Worm (Caenorhabditis elegans) whole organism, late embryonic: ENCODE data around the gene oef-1.
"Not testable (repeated sequence)": the region's sequence is repeated elsewhere in the genome, so short reads cannot be mapped to it uniquely, and the experiment has no call there.

Experiments
- nhr-11 ChIP-seq: fragments of 150-350 bp; optimal IDR thresholded peaks from 2 replicates; lab custom pipeline; 2014; ENCODE audit warnings: missing biosample characterization, missing genetic modification characterization
- npax-4 ChIP-seq: sonication (generic microtip); optimal IDR thresholded peaks from 2 replicates; lab custom pipeline; 2016; ENCODE audit warnings: missing genetic modification characterization, missing compliant biosample characterization
- pax-1 ChIP-seq: fragments of 150-350 bp; optimal IDR thresholded peaks from 2 replicates; lab custom pipeline; 2014; ENCODE audit warnings: missing biosample characterization, missing genetic modification characterization

DNA sequence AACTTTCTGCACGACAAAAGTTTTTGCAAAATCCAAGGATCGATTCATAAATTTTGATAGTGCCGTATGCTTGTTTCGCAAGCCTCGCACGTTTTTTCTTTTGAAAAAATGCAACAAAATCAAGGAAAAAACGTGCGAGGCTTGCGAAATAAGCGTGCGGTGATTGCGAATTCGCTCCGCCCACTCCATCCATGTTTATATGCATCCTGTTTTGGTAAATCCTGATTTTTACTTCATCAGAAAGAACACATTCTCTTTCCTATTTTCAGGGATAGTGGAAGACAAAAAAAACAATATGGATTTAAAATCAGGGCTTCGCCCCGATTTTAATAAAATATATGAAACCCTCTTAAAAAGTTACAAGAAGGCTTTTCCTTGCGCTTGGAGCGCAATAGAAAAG, 15.6 kb downstream of the oef-1 start, which contains the start of gene F32E10.9:
- not testable (repeated sequence) for TF ChIP-seq pax-1 (tag; lab: Kevin White, UChicago); npax-4 (tag; lab: Kevin White, UChicago); nhr-11
